Worm (Caenorhabditis elegans): Measurements from ENCODE around the gene ckb-1.

- TF ChIP-seq ztf-11 (tag; optimal IDR thresholded peaks at IDR 0.05) (no peak), nhr-76 (tag; optimal IDR thresholded peaks at IDR 0.05) (no peak), unc-62 (GFP tag; optimal IDR thresholded peaks at IDR 0.05) (no peak), nfya-1 (tag; optimal IDR thresholded peaks at IDR 0.05; ENCODE audit: insufficient read depth) (peak; percentile 60), egl-27 (tag; optimal IDR thresholded peaks at IDR 0.05) (no peak), nhr-237 (tag; optimal IDR thresholded peaks at IDR 0.05) (no peak), lin-39 (tag; optimal IDR thresholded peaks at IDR 0.05) (peak; percentile 23), ceh-16 (tag; optimal IDR thresholded peaks at IDR 0.05) (no peak), snpc-4 (tag; optimal IDR thresholded peaks at IDR 0.05) (peak; percentile 2), elt-1 (tag; optimal IDR thresholded peaks at IDR 0.05) (no peak), ama-1 (optimal IDR thresholded peaks at IDR 0.05) (no peak), pqm-1 (tag; optimal IDR thresholded peaks at IDR 0.05) (no peak), zag-1 (tag; optimal IDR thresholded peaks at IDR 0.05) (no peak)
Observed at ce11 chrIII:4404339-4404836, 39.3 kb downstream of the ckb-1 start, which contains the start of the genes R07E5.17 and snfc-5.

Measured in whole organism, L3 larva.